Fruit fly (Drosophila melanogaster) whole organism, embryonic: ENCODE measurements around the gene Lsm12a.

Experiments used
- Abd-B ChIP-seq: fragments of 200-800 bp; sonication (Bioruptor generic); optimal IDR thresholded peaks from 2 replicates; lab custom pipeline; 2018; ENCODE audit warnings: missing biosample characterization, mild to moderate bottlenecking, missing genetic modification characterization, moderate library complexity
- Atf3 ChIP-seq: fragments of 200-800 bp; sonication (Bioruptor generic); optimal IDR thresholded peaks from 3 replicates; lab custom pipeline; 2016; ENCODE audit warnings: missing biosample characterization, missing genetic modification characterization
- CG10431 ChIP-seq: fragments of 200-800 bp; sonication (Bioruptor generic); optimal IDR thresholded peaks from 3 replicates; lab custom pipeline; 2018; ENCODE audit warnings: missing biosample characterization, mild to moderate bottlenecking, missing genetic modification characterization
- CG10565 ChIP-seq: fragments of 200-800 bp; sonication (Bioruptor generic); optimal IDR thresholded peaks from 3 replicates; lab custom pipeline; 2016; ENCODE audit warnings: missing biosample characterization, mild to moderate bottlenecking, missing genetic modification characterization
- CG12391 ChIP-seq: fragments of 200-800 bp; sonication (Bioruptor generic); optimal IDR thresholded peaks from 3 replicates; lab custom pipeline; 2018; ENCODE audit warnings: missing biosample characterization, mild to moderate bottlenecking, missing genetic modification characterization, moderate library complexity
- CG12769 ChIP-seq: fragments of 200-800 bp; sonication (Bioruptor generic); optimal IDR thresholded peaks from 2 replicates; lab custom pipeline; 2019; ENCODE audit warnings: missing biosample characterization, mild to moderate bottlenecking, missing genetic modification characterization, moderate library complexity
- CG14667 ChIP-seq: fragments of 200-800 bp; sonication (Bioruptor generic); IDR thresholded peaks from 2 replicates; pipeline ENCODE4 v1.3.6; 2022; ENCODE audit warnings: missing biosample characterization, missing genetic modification characterization
- CG14965 ChIP-seq: fragments of 200-800 bp; sonication (Bioruptor generic); optimal IDR thresholded peaks from 2 replicates; lab custom pipeline; 2016; ENCODE audit warnings: missing biosample characterization, missing genetic modification characterization, borderline replicate concordance
- CG15073 ChIP-seq: fragments of 200-800 bp; sonication (Bioruptor generic); optimal IDR thresholded peaks from 2 replicates; lab custom pipeline; 2016; ENCODE audit warnings: missing biosample characterization, missing genetic modification characterization
- CG15601 ChIP-seq: fragments of 200-800 bp; sonication (Bioruptor generic); optimal IDR thresholded peaks from 3 replicates; lab custom pipeline; 2019; ENCODE audit warnings: missing biosample characterization, mild to moderate bottlenecking, missing genetic modification characterization, moderate library complexity
- CG16863 ChIP-seq: fragments of 200-800 bp; sonication (Bioruptor generic); optimal IDR thresholded peaks from 3 replicates; lab custom pipeline; 2016; ENCODE audit warnings: missing biosample characterization, missing genetic modification characterization
- CG18619 ChIP-seq: fragments of 200-800 bp; sonication (Bioruptor generic); optimal IDR thresholded peaks from 3 replicates; lab custom pipeline; 2017; ENCODE audit warnings: missing biosample characterization, mild to moderate bottlenecking, missing genetic modification characterization
- CG30020 ChIP-seq: fragments of 200-800 bp; optimal IDR thresholded peaks from 2 replicates; lab custom pipeline; 2019; ENCODE audit warnings: missing biosample characterization, mild to moderate bottlenecking, missing genetic modification characterization, moderate library complexity
- CG31388 ChIP-seq: fragments of 200-800 bp; sonication (Bioruptor generic); optimal IDR thresholded peaks from 2 replicates; lab custom pipeline; 2016; ENCODE audit warnings: missing biosample characterization, missing genetic modification characterization
- CG33557 ChIP-seq: fragments of 200-800 bp; sonication (Bioruptor generic); optimal IDR thresholded peaks from 2 replicates; lab custom pipeline; 2019; ENCODE audit warnings: missing biosample characterization, mild to moderate bottlenecking, missing genetic modification characterization, moderate library complexity
- CG3726 ChIP-seq: fragments of 200-800 bp; sonication (Bioruptor generic); IDR thresholded peaks from 3 replicates; pipeline ENCODE4, ENCODE4 v1.3.6; 2022; ENCODE audit warnings: missing biosample characterization, missing genetic modification characterization
- CG4360 ChIP-seq: fragments of 200-800 bp; sonication (Bioruptor generic); IDR thresholded peaks from 2 replicates; pipeline ENCODE4 v1.3.6; 2022; ENCODE audit warnings: missing biosample characterization, missing genetic modification characterization
- CG6175 ChIP-seq: fragments of 200-800 bp; sonication (Bioruptor generic); IDR thresholded peaks from 3 replicates; pipeline ENCODE4 v1.3.6; 2022; ENCODE audit warnings: missing biosample characterization, missing genetic modification characterization
- CG6765 ChIP-seq: fragments of 200-800 bp; sonication (Bioruptor generic); optimal IDR thresholded peaks from 3 replicates; lab custom pipeline; 2017; ENCODE audit warnings: missing biosample characterization, mild to moderate bottlenecking, missing genetic modification characterization
- CG7745 ChIP-seq: fragments of 200-800 bp; sonication (Bioruptor generic); optimal IDR thresholded peaks from 2 replicates; lab custom pipeline; 2018; ENCODE audit warnings: missing biosample characterization, mild to moderate bottlenecking, missing genetic modification characterization, moderate library complexity
- CG8359 ChIP-seq: fragments of 200-800 bp; sonication (Bioruptor generic); optimal IDR thresholded peaks from 2 replicates; lab custom pipeline; 2017; ENCODE audit warnings: missing biosample characterization, mild to moderate bottlenecking, missing genetic modification characterization, borderline replicate concordance
- CkIIα-i1 ChIP-seq: fragments of 200-800 bp; sonication (Bioruptor generic); IDR thresholded peaks from 2 replicates; pipeline ENCODE4 v1.3.6; 2022; ENCODE audit warnings: missing biosample characterization, missing genetic modification characterization
- Deaf1 ChIP-seq: fragments of 200-800 bp; optimal IDR thresholded peaks from 3 replicates; lab custom pipeline; 2019; ENCODE audit warnings: missing biosample characterization, mild to moderate bottlenecking, missing genetic modification characterization, moderate library complexity
- Dip3 ChIP-seq: fragments of 200-800 bp; sonication (Bioruptor generic); optimal IDR thresholded peaks from 3 replicates; lab custom pipeline; 2016; ENCODE audit warnings: missing biosample characterization, missing genetic modification characterization
- Eip74EF ChIP-seq, 2 experiments: fragments of 200-800 bp in 1 of 2; fragments of >200 bp in 1 of 2; sonication (Bioruptor generic) in 1 of 2; optimal IDR thresholded peaks; 2 replicates each; lab custom pipeline; 2017 to 2019; ENCODE audit warnings: missing biosample characterization in 2 of 2, missing genetic modification characterization in 2 of 2, mild to moderate bottlenecking in 1 of 2, moderate library complexity in 1 of 2
- Hr39 ChIP-seq: fragments of >200 bp; optimal IDR thresholded peaks from 2 replicates; lab custom pipeline; 2017
- Lhr ChIP-seq: fragments of 200-800 bp; sonication (Bioruptor generic); optimal IDR thresholded peaks from 3 replicates; lab custom pipeline; 2017; ENCODE audit warnings: mild to moderate bottlenecking, missing biosample characterization, missing genetic modification reagents, missing genetic modification characterization
- Lim3 ChIP-seq: fragments of 200-800 bp; sonication (Bioruptor generic); IDR thresholded peaks from 2 replicates; pipeline ENCODE4 v1.3.6; 2022; ENCODE audit warnings: missing biosample characterization, missing genetic modification characterization
- MTF-1 ChIP-seq: fragments of 200-800 bp; sonication (Bioruptor generic); optimal IDR thresholded peaks from 2 replicates; lab custom pipeline; 2018; ENCODE audit warnings: missing biosample characterization, mild to moderate bottlenecking, missing genetic modification characterization, borderline replicate concordance
- NfI ChIP-seq: fragments of 200-800 bp; sonication (Bioruptor generic); optimal IDR thresholded peaks from 3 replicates; lab custom pipeline; 2018; ENCODE audit warnings: missing biosample characterization, mild to moderate bottlenecking, missing genetic modification characterization, moderate library complexity
- Poxn ChIP-seq: fragments of 200-800 bp; sonication (Bioruptor generic); IDR thresholded peaks from 2 replicates; pipeline ENCODE4 v1.3.6; 2022; ENCODE audit warnings: missing biosample characterization, missing genetic modification characterization
- Ptx1 ChIP-seq: fragments of 200-800 bp; sonication (Bioruptor generic); IDR thresholded peaks from 2 replicates; pipeline ENCODE4 v1.3.6; 2022; ENCODE audit warnings: missing biosample characterization, missing genetic modification characterization
- Xbp1 ChIP-seq: fragments of 200-800 bp; sonication (Bioruptor generic); optimal IDR thresholded peaks from 3 replicates; lab custom pipeline; 2016; ENCODE audit warnings: missing biosample characterization, mild to moderate bottlenecking, missing genetic modification characterization
- ab ChIP-seq: fragments of 200-800 bp; sonication (Bioruptor generic); optimal IDR thresholded peaks from 2 replicates; lab custom pipeline; 2016; ENCODE audit warnings: missing biosample characterization, missing genetic modification characterization
- ash1 ChIP-seq: fragments of 200-800 bp; sonication (Bioruptor generic); optimal IDR thresholded peaks from 2 replicates; lab custom pipeline; 2018; ENCODE audit warnings: missing biosample characterization, mild to moderate bottlenecking, missing genetic modification characterization
- bsh ChIP-seq, 2 experiments: fragments of 200-800 bp; sonication (Bioruptor generic); optimal IDR thresholded peaks; 2 replicates each; lab custom pipeline; 2017 to 2018; ENCODE audit warnings: mild to moderate bottlenecking in 2 of 2, missing biosample characterization in 2 of 2, missing genetic modification characterization in 2 of 2, moderate library complexity in 1 of 2
- chm ChIP-seq: fragments of 200-800 bp; sonication (Bioruptor generic); IDR thresholded peaks from 2 replicates; pipeline ENCODE4 v1.3.6; 2022; ENCODE audit warnings: missing biosample characterization, missing genetic modification characterization
- cwo ChIP-seq: fragments of 200-800 bp; sonication (Bioruptor generic); optimal IDR thresholded peaks from 3 replicates; lab custom pipeline; 2017; ENCODE audit warnings: missing biosample characterization, missing genetic modification characterization, mild to moderate bottlenecking, moderate library complexity, missing genetic modification reagents
- fd102C ChIP-seq: fragments of 200-800 bp; sonication (Bioruptor generic); optimal IDR thresholded peaks from 2 replicates; lab custom pipeline; 2018; ENCODE audit warnings: missing biosample characterization, mild to moderate bottlenecking, missing genetic modification characterization, moderate library complexity
- gce ChIP-seq: fragments of 200-800 bp; sonication (Bioruptor generic); IDR thresholded peaks from 3 replicates; pipeline ENCODE4 v1.3.6; 2022; ENCODE audit warnings: missing biosample characterization, missing genetic modification characterization
- gro ChIP-seq: fragments of 200-800 bp; sonication (Bioruptor generic); optimal IDR thresholded peaks from 2 replicates; lab custom pipeline; 2016; ENCODE audit warnings: missing biosample characterization, missing genetic modification characterization
- inv ChIP-seq: fragments of 200-800 bp; sonication (Bioruptor generic); IDR thresholded peaks from 2 replicates; pipeline ENCODE4 v1.3.6; 2022; ENCODE audit warnings: missing biosample characterization, missing genetic modification characterization; ENCODE audit not compliant: partially characterized antibody
- ken ChIP-seq: fragments of 200-800 bp; sonication (Bioruptor generic); IDR thresholded peaks from 3 replicates; pipeline ENCODE4 v1.3.6; 2022; ENCODE audit warnings: missing biosample characterization, missing genetic modification characterization
- maf-S ChIP-seq: fragments of 200-800 bp; sonication (Bioruptor generic); optimal IDR thresholded peaks from 2 replicates; lab custom pipeline; 2016; ENCODE audit warnings: missing biosample characterization, missing genetic modification characterization
- oc ChIP-seq: fragments of 200-800 bp; sonication (Bioruptor generic); optimal IDR thresholded peaks from 2 replicates; lab custom pipeline; 2018; ENCODE audit warnings: missing biosample characterization, mild to moderate bottlenecking, missing genetic modification characterization, moderate library complexity
- prd ChIP-seq, 3 experiments: fragments of >200 bp in 2 of 3; fragments of 200-800 bp in 1 of 3; sonication (Bioruptor generic) in 1 of 3; optimal IDR thresholded peaks in 2 of 3; IDR thresholded peaks in 1 of 3; 2 replicates in 2 of 3; 3 replicates in 1 of 3; pipeline versions ENCODE4 v1.3.6 to Lab custom; 2017 to 2022; ENCODE audit warnings: missing biosample characterization in 1 of 3, missing genetic modification characterization in 1 of 3
- ro ChIP-seq: fragments of 200-800 bp; sonication (Bioruptor generic); IDR thresholded peaks from 2 replicates; pipeline ENCODE4 v1.3.6; 2022; ENCODE audit warnings: missing biosample characterization, missing genetic modification characterization
- sr ChIP-seq: fragments of 200-800 bp; sonication (Bioruptor generic); IDR thresholded peaks from 3 replicates; pipeline ENCODE4 v1.3.6; 2022; ENCODE audit warnings: missing biosample characterization, missing genetic modification characterization

Lsm12a gene

DNA sequence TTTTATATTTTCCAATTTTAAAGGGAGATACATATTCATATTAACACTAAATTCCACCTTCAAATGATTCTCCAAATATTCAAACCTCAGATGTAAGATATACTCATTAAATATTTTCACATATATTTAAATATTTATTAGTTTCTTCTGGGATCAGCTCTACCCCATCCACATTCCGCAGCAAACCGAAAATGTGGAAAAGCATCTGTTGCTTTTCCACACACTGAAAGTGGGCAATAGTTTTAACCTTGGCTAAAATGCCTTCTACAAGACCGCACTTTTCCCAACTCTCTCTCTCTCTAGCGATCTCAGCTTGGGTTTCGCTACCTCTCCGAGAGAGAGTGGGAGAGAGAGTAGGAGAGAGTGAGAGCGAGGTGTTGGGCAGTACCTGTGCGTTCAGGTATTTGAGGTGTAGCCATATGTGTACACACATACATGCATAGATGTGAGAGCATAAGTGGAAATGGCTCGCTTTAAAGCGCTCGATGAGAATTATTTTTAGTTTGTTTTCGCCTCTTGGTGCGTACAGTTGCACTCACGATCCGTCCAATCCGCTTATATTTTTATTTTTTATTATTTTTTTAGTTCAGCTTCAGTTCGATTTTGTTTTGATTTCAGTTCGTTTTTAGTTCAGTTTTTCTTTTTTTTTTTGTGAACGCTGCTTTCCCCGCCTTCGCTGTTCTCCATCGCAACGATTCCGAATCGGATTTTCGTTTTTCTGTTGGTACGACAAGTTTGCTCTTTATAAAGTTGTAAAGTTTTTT lies 11.6 kb upstream of the Lsm12a start, which contains the start of gene CG1806 (continued):
- TF ChIP-seq CG18619 (GFP tag; lab: Kevin White, UChicago) = no peak
- no peak for TF ChIP-seq Ptx1
- TF ChIP-seq CG16863 (GFP tag; lab: Kevin White, UChicago) = no peak
- no peak for TF ChIP-seq Xbp1 (GFP tag; lab: Kevin White, UChicago)
- TF ChIP-seq MTF-1 (GFP tag; lab: Kevin White, UChicago) = no peak
- no peak for TF ChIP-seq CG15073 (GFP tag; lab: Kevin White, UChicago)
- TF ChIP-seq inv (GFP tag; lab: Robert Waterston, UW) = 0 out of 2 replicates have a peak, but pooled peaks have one; percentile 21
- no peak for TF ChIP-seq CG10431 (GFP tag; lab: Kevin White, UChicago)
- TF ChIP-seq CG3726 (GFP tag; lab: Robert Waterston, UW) = no peak
- no peak for TF ChIP-seq Eip74EF (GFP tag; optimal IDR thresholded peaks at IDR 0.05; lab: Kevin White, UChicago)
- TF ChIP-seq CG14965 (GFP tag; lab: Kevin White, UChicago) = no peak
- TF ChIP-seq bsh (GFP tag; optimal IDR thresholded peaks at IDR 0.05; lab: Kevin White, UChicago) = peak in 1 of 2 experiments; percentile 33
- no peak for TF ChIP-seq CG7745 (tag; lab: Kevin White, UChicago)
- TF ChIP-seq maf-S (GFP tag; lab: Kevin White, UChicago) = no peak
- TF ChIP-seq CG12391 (tag; lab: Kevin White, UChicago) = no peak
- no peak for TF ChIP-seq oc
- no peak for TF ChIP-seq Poxn (GFP tag; lab: Robert Waterston, UW)
- peak; percentile 28; the same call in 1 of the 3 replicates for TF ChIP-seq gce (GFP tag; lab: Robert Waterston, UW)
- no peak for TF ChIP-seq Lim3 (GFP tag; lab: Robert Waterston, UW)
- no peak for TF ChIP-seq CG6765 (GFP tag; lab: Kevin White, UChicago)
- no peak for TF ChIP-seq cwo (GFP tag; lab: Kevin White, UChicago)
- TF ChIP-seq CG30020 (tag; lab: Kevin White, UChicago) = no peak
- no peak for TF ChIP-seq Hr39 (lab: Kevin White, UChicago)
- peak; percentile 18; the same call in 1 of the 2 replicates for TF ChIP-seq chm (GFP tag; lab: Robert Waterston, UW)
- no peak for TF ChIP-seq Atf3 (GFP tag; lab: Kevin White, UChicago)
- TF ChIP-seq CG31388 (GFP tag; lab: Kevin White, UChicago) = no peak
- no peak for TF ChIP-seq CG10565 (GFP tag; lab: Kevin White, UChicago)
- TF ChIP-seq Dip3 = no peak
- no peak for TF ChIP-seq ab
- TF ChIP-seq fd102C (GFP tag; lab: Kevin White, UChicago) = no peak
- TF ChIP-seq CG4360 (GFP tag; lab: Robert Waterston, UW) = no peak
- no peak for TF ChIP-seq prd (optimal IDR thresholded peaks at IDR 0.05; lab: Kevin White, UChicago)
- TF ChIP-seq prd (GFP tag; IDR thresholded peaks at IDR 0.05; lab: Robert Waterston, UW) = no peak
- no peak for TF ChIP-seq CG33557 (GFP tag; lab: Kevin White, UChicago)
- no peak for TF ChIP-seq CG15601 (tag; lab: Kevin White, UChicago)
- TF ChIP-seq sr = no peak
- no peak for TF ChIP-seq Lhr (GFP tag; lab: Kevin White, UChicago)
- TF ChIP-seq gro = peak; percentile 54
- peak; percentile 26 for TF ChIP-seq Deaf1
- TF ChIP-seq Abd-B (GFP tag; lab: Kevin White, UChicago) = no peak
- TF ChIP-seq ash1 (GFP tag; lab: Kevin White, UChicago) = no peak
- TF ChIP-seq CG6175 = no peak
- no peak for TF ChIP-seq CkIIα-i1 (GFP tag; lab: Robert Waterston, UW)
- no peak for TF ChIP-seq NfI (GFP tag; lab: Kevin White, UChicago)
- TF ChIP-seq CG8359 (GFP tag; lab: Kevin White, UChicago) = no peak
- peak; percentile 88 for TF ChIP-seq CG12769
- TF ChIP-seq ro = no peak
- TF ChIP-seq ken (GFP tag; lab: Robert Waterston, UW) = no peak
- no peak for TF ChIP-seq CG14667
